Worm (Caenorhabditis elegans): ENCODE data around the gene sek-3.

The sek-3 gene

ce11 chrX:5017591-5017990, at the start of gene sek-3:
Gene sek-3, plus strand, starts transcription at chrX:5017891.
- no peak for TF ChIP-seq nhr-6 (tag; optimal IDR thresholded peaks at IDR 0.05)
- TF ChIP-seq nhr-11 (tag; optimal IDR thresholded peaks at IDR 0.05) = no peak
- TF ChIP-seq nhr-10 (tag; optimal IDR thresholded peaks at IDR 0.05) = no peak
- TF ChIP-seq alr-1 (tag; optimal IDR thresholded peaks at IDR 0.05) = no peak
- TF ChIP-seq skn-1 (tag; optimal IDR thresholded peaks at IDR 0.05) = no peak
- no peak for TF ChIP-seq nhr-12 (tag; optimal IDR thresholded peaks at IDR 0.05)
- no peak for TF ChIP-seq peb-1 (tag; optimal IDR thresholded peaks at IDR 0.05)
- TF ChIP-seq lsy-2 (tag; optimal IDR thresholded peaks at IDR 0.05) = no peak
- no peak for TF ChIP-seq C34F6.9 (tag; optimal IDR thresholded peaks at IDR 0.05)
- TF ChIP-seq ceh-16 (tag; optimal IDR thresholded peaks at IDR 0.05) = no peak
- TF ChIP-seq R02D3.7 (tag; optimal IDR thresholded peaks at IDR 0.05) = no peak
- TF ChIP-seq unc-55 (GFP tag; optimal IDR thresholded peaks at IDR 0.05) = no peak
- TF ChIP-seq nhr-21 (tag; optimal IDR thresholded peaks at IDR 0.05) = no peak

- TF ChIP-seq lin-39 (tag; optimal IDR thresholded peaks at IDR 0.05) (no peak), unc-55 (GFP tag; optimal IDR thresholded peaks at IDR 0.05) (no peak), lsy-2 (tag; optimal IDR thresholded peaks at IDR 0.05) (peak in 1 of 2 experiments; percentile 54), ZK546.5 (tag; optimal IDR thresholded peaks at IDR 0.05) (no peak), zag-1 (tag; optimal IDR thresholded peaks at IDR 0.05) (no peak), nhr-129 (tag; optimal IDR thresholded peaks at IDR 0.05) (no peak), elt-3 (tag; optimal IDR thresholded peaks at IDR 0.05) (no peak), gmeb-1 (tag; optimal IDR thresholded peaks at IDR 0.05) (no peak), nhr-6 (tag; optimal IDR thresholded peaks at IDR 0.05) (no peak), sma-9 (GFP tag; optimal IDR thresholded peaks at IDR 0.05) (peak; percentile 68), sma-9 (tag; optimal IDR thresholded peaks at IDR 0.05) (no peak), ceh-16 (tag; optimal IDR thresholded peaks at IDR 0.05) (no peak), elt-1 (tag; optimal IDR thresholded peaks at IDR 0.05) (no peak), nhr-21 (tag; optimal IDR thresholded peaks at IDR 0.05) (peak; percentile 20), unc-62 (GFP tag; optimal IDR thresholded peaks at IDR 0.05) (no peak), F13H6.1 (tag; optimal IDR thresholded peaks at IDR 0.05) (no peak), ceh-82 (tag; optimal IDR thresholded peaks at IDR 0.05) (no peak), nhr-12 (tag; optimal IDR thresholded peaks at IDR 0.05) (no peak), dmd-4 (tag; optimal IDR thresholded peaks at IDR 0.05) (no peak), ztf-1 (GFP tag; conservative IDR thresholded peaks at IDR 0.05) (no peak), nhr-77 (tag; optimal IDR thresholded peaks at IDR 0.05) (no peak), skn-1 (tag; optimal IDR thresholded peaks at IDR 0.05) (no peak), ztf-4 (tag; optimal IDR thresholded peaks at IDR 0.05) (peak; percentile 76), peb-1 (tag; optimal IDR thresholded peaks at IDR 0.05) (no peak), blmp-1 (tag; optimal IDR thresholded peaks at IDR 0.05; ENCODE audit: insufficient read depth) (peak; percentile 32), nhr-25 (tag; optimal IDR thresholded peaks at IDR 0.05) (no peak), crh-2 (tag; optimal IDR thresholded peaks at IDR 0.05) (no peak), mdl-1 (tag; optimal IDR thresholded peaks at IDR 0.05) (no peak), nhr-237 (tag; optimal IDR thresholded peaks at IDR 0.05) (no peak), mab-5 (tag; optimal IDR thresholded peaks at IDR 0.05) (no peak), egl-27 (tag; optimal IDR thresholded peaks at IDR 0.05) (no peak), alr-1 (tag; optimal IDR thresholded peaks at IDR 0.05) (no peak), R02D3.7 (tag; optimal IDR thresholded peaks at IDR 0.05) (no peak), sma-3 (GFP tag; optimal IDR thresholded peaks at IDR 0.05) (no peak), sem-4 (tag; optimal IDR thresholded peaks at IDR 0.05) (peak; percentile 65), ztf-11 (tag; optimal IDR thresholded peaks at IDR 0.05) (no peak), snpc-4 (tag; optimal IDR thresholded peaks at IDR 0.05) (no peak), unc-39 (tag; optimal IDR thresholded peaks at IDR 0.05) (no peak), lin-13 (GFP tag; optimal IDR thresholded peaks at IDR 0.05) (peak; percentile 0), ama-1 (optimal IDR thresholded peaks at IDR 0.05) (no peak), mbf-1 (tag; optimal IDR thresholded peaks at IDR 0.05) (no peak), nhr-10 (tag; optimal IDR thresholded peaks at IDR 0.05) (no peak), C34F6.9 (tag; optimal IDR thresholded peaks at IDR 0.05) (peak; percentile 9), nhr-11 (tag; optimal IDR thresholded peaks at IDR 0.05) (no peak), lin-11 (tag; optimal IDR thresholded peaks at IDR 0.05) (no peak), nhr-23 (tag; optimal IDR thresholded peaks at IDR 0.05) (no peak), fos-1 (tag; optimal IDR thresholded peaks at IDR 0.05) (no peak), aly-2 (tag; optimal IDR thresholded peaks at IDR 0.05) (no peak), Y55F3AM.14 (GFP tag; optimal IDR thresholded peaks at IDR 0.05) (no peak)
These were observed 48.5 kb upstream of the sek-3 start, which contains the start of gene M03F4.6 for ce11 chrX:4969228-4969627. Gene M03F4.6, minus strand, starts transcription at chrX:4969328.

All from whole organism, L2 larva.